Fruit fly (Drosophila melanogaster): Measurements from ENCODE around the gene Sarm.

The Sarm gene

dm6 chr3L:8091650-8092068 lies 28.0 kb downstream of the Sarm start, which contains the start of gene CG7565 (continued):
- TF ChIP-seq CG4360 (GFP tag; IDR thresholded peaks at IDR 0.05), result no peak
- peak; percentile 42; the same call in 1 of the 2 replicates for TF ChIP-seq Adf1 (GFP tag; IDR thresholded peaks at IDR 0.05)
- 0 out of 3 replicates have a peak, but pooled peaks have one; percentile 13 for TF ChIP-seq CG11695 (GFP tag; IDR thresholded peaks at IDR 0.05)
- no peak for TF ChIP-seq al (GFP tag; IDR thresholded peaks at IDR 0.05)
- peak; percentile 35; the same call in 1 of the 2 replicates for TF ChIP-seq CG11247 (GFP tag; IDR thresholded peaks at IDR 0.05)
- TF ChIP-seq CG6765 (GFP tag; optimal IDR thresholded peaks at IDR 0.05), result peak; percentile 67
- TF ChIP-seq NC2β (GFP tag; optimal IDR thresholded peaks at IDR 0.05), result peak; percentile 41
- TF ChIP-seq so (GFP tag; IDR thresholded peaks at IDR 0.05), result peak; percentile 60; the same call in 1 of the 3 replicates
- no peak; the same call in 1 of the 2 replicates for TF ChIP-seq CG31441 (GFP tag; IDR thresholded peaks at IDR 0.05)
- peak; percentile 26 for TF ChIP-seq Dad (GFP tag; optimal IDR thresholded peaks at IDR 0.05)
- TF ChIP-seq Mes4 (GFP tag; optimal IDR thresholded peaks at IDR 0.05), result no peak
- no peak for TF ChIP-seq dati (GFP tag; IDR thresholded peaks at IDR 0.05)
- TF ChIP-seq peb (GFP tag; IDR thresholded peaks at IDR 0.05), result no peak
- TF ChIP-seq CG2875 (GFP tag; optimal IDR thresholded peaks at IDR 0.05), result peak; percentile 5
- TF ChIP-seq CG31365 (tag; optimal IDR thresholded peaks at IDR 0.05), result peak; percentile 33
- no peak for TF ChIP-seq CG32772 (GFP tag; IDR thresholded peaks at IDR 0.05)
- TF ChIP-seq CG10209 (GFP tag; optimal IDR thresholded peaks at IDR 0.05), result peak; percentile 49
- peak; percentile 19 for TF ChIP-seq CG3995 (GFP tag; optimal IDR thresholded peaks at IDR 0.05)
- no peak for TF ChIP-seq CG11398 (GFP tag; optimal IDR thresholded peaks at IDR 0.05)
- TF ChIP-seq ERR (GFP tag; optimal IDR thresholded peaks at IDR 0.05), result no peak
- TF ChIP-seq CG6272 (GFP tag; IDR thresholded peaks at IDR 0.05), result no peak
- peak; percentile 24 for TF ChIP-seq unpg (GFP tag; optimal IDR thresholded peaks at IDR 0.05)
- no peak for TF ChIP-seq Nf-YC (tag; optimal IDR thresholded peaks at IDR 0.05)
- TF ChIP-seq Nf-YB (GFP tag; optimal IDR thresholded peaks at IDR 0.05), result no peak
- no peak for TF ChIP-seq CG31224 (GFP tag; IDR thresholded peaks at IDR 0.05)
- TF ChIP-seq pita (GFP tag; optimal IDR thresholded peaks at IDR 0.05), result no peak
- TF ChIP-seq CG3281 (GFP tag; optimal IDR thresholded peaks at IDR 0.05), result peak; percentile 66
- no peak for TF ChIP-seq CG1832 (GFP tag; optimal IDR thresholded peaks at IDR 0.05)
- TF ChIP-seq gsb (GFP tag; IDR thresholded peaks at IDR 0.05), result no peak
- TF ChIP-seq CG30020 (tag; optimal IDR thresholded peaks at IDR 0.05), result no peak
- no peak for TF ChIP-seq Dip2 (GFP tag; IDR thresholded peaks at IDR 0.05)
- no peak for TF ChIP-seq ase (GFP tag; IDR thresholded peaks at IDR 0.05)
- TF ChIP-seq CG30403 (GFP tag; optimal IDR thresholded peaks at IDR 0.05), result peak; percentile 39
- TF ChIP-seq HHEX (GFP tag; optimal IDR thresholded peaks at IDR 0.05), result peak; percentile 4
- TF ChIP-seq CG13296 (GFP tag; optimal IDR thresholded peaks at IDR 0.05), result peak; percentile 56
- TF ChIP-seq chif (GFP tag; optimal IDR thresholded peaks at IDR 0.05), result peak in 1 of 2 experiments; percentile 24
- peak; percentile 62 for TF ChIP-seq Xrp1 (GFP tag; IDR thresholded peaks at IDR 0.05)
- TF ChIP-seq Blimp-1 (GFP tag; optimal IDR thresholded peaks at IDR 0.05), result no peak
- peak; percentile 69 for TF ChIP-seq zfh2 (GFP tag; optimal IDR thresholded peaks at IDR 0.05)
- TF ChIP-seq zen (tag; optimal IDR thresholded peaks at IDR 0.05), result no peak
- TF ChIP-seq YL-1 (GFP tag; optimal IDR thresholded peaks at IDR 0.05), result peak; percentile 75
- no peak for TF ChIP-seq ac (GFP tag; optimal IDR thresholded peaks at IDR 0.05)
- TF ChIP-seq gce (GFP tag; IDR thresholded peaks at IDR 0.05), result no peak
- no peak for TF ChIP-seq Ravus (GFP tag; IDR thresholded peaks at IDR 0.05)
- peak; percentile 23 for TF ChIP-seq oc (tag; optimal IDR thresholded peaks at IDR 0.05)
- peak; percentile 17 to 64 for TF ChIP-seq dpn (GFP tag; optimal IDR thresholded peaks at IDR 0.05)
- TF ChIP-seq Hr39 (optimal IDR thresholded peaks at IDR 0.05), result no peak
- TF ChIP-seq ham (GFP tag; IDR thresholded peaks at IDR 0.05), result no peak
- TF ChIP-seq E2f2 (GFP tag; IDR thresholded peaks at IDR 0.05), result peak; percentile 38; the same call in 1 of the 2 replicates
- TF ChIP-seq mam (GFP tag; optimal IDR thresholded peaks at IDR 0.05), result peak; percentile 30
- TF ChIP-seq Antp (GFP tag; optimal IDR thresholded peaks at IDR 0.05), result peak; percentile 45
- no peak for TF ChIP-seq jing (GFP tag; optimal IDR thresholded peaks at IDR 0.05)
- no peak for TF ChIP-seq stc (GFP tag; IDR thresholded peaks at IDR 0.05)

Data from whole organism, embryonic.